Fruit fly (Drosophila melanogaster): Measurements from ENCODE around the gene ND-B18.
A peak's percentile ranks its signal among the peaks of the same experiment; 100 is the strongest.

DNA sequence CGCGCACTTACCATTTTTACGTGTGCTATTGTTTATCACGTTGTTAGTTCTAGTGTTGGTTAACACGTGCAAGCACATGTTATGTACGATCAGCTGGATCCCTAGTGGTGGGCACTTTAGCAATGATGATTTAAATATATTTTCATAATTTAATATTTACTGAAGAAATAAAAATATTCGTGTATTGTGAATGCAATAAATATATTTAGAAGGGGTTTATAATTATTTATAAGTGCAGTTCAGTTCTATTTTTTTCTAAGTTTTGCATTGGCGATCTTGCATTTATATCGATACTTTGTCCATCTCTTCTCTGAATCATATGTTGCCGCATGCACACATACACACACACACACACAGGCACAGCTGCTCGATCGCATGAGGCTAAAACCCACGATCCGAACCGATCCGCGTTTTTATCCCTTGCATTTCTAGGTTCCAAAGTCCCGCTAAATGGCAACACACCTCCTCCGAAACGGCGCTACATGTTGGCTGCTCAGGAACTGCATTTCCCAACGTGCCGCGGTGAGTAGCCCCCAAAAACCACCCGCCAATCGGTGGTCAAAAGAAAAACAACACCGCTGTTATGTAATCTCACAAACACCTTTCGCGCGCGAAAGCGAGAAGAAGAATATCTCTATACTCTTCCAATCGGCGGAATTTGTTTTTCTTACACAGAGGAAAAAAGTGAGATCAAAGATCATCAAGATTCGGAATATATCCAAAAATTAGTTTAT lies 22.4 kb downstream of the ND-B18 start, which contains the start of the genes CG15027 and Dbct:
- peak; percentile 70 for TF ChIP-seq tai (GFP tag; optimal IDR thresholded peaks at IDR 0.05)
- peak; percentile 63 for TF ChIP-seq Hnf4 (GFP tag; optimal IDR thresholded peaks at IDR 0.05)
- TF ChIP-seq Rel (GFP tag; optimal IDR thresholded peaks at IDR 0.05) = peak; percentile 2
- TF ChIP-seq Rel (tag; optimal IDR thresholded peaks at IDR 0.05) = peak; percentile 52
- no peak for TF ChIP-seq Hr83 (GFP tag; optimal IDR thresholded peaks at IDR 0.05; ENCODE audit: poor library complexity, severe bottlenecking)
- TF ChIP-seq lola (GFP tag; optimal IDR thresholded peaks at IDR 0.05) = no peak
- TF ChIP-seq dsf (GFP tag; optimal IDR thresholded peaks at IDR 0.05; ENCODE audit: borderline replicate concordance) = peak; percentile 16
- no peak for TF ChIP-seq CrebA (GFP tag; optimal IDR thresholded peaks at IDR 0.05; ENCODE audit: borderline replicate concordance)
- TF ChIP-seq foxo (GFP tag; optimal IDR thresholded peaks at IDR 0.05) = peak in 1 of 2 experiments; percentile 83
- no peak for TF ChIP-seq dl (GFP tag; optimal IDR thresholded peaks at IDR 0.05; ENCODE audit: insufficient read depth in 1 of 2, partially characterized antibody in 2 of 2)
- TF ChIP-seq ey (GFP tag; optimal IDR thresholded peaks at IDR 0.05) = peak; percentile 58
- no peak for TF ChIP-seq jim (GFP tag; optimal IDR thresholded peaks at IDR 0.05)
- peak; percentile 42 for TF ChIP-seq br (GFP tag; optimal IDR thresholded peaks at IDR 0.05)

Data from whole organism, wandering third instar larva.